Fruit fly (Drosophila melanogaster) whole organism, embryonic: ENCODE results near the gene Desi.

Experiments
- ATbp ChIP-seq: fragments of 200-800 bp; sonication (Bioruptor generic); optimal IDR thresholded peaks from 2 replicates; lab custom pipeline; 2017; ENCODE audit warnings: missing biosample characterization, mild to moderate bottlenecking, missing genetic modification characterization, missing genetic modification reagents
- CG11398 ChIP-seq: fragments of 200-800 bp; sonication (Bioruptor generic); optimal IDR thresholded peaks from 2 replicates; lab custom pipeline; 2016; ENCODE audit warnings: missing biosample characterization, missing genetic modification characterization
- CG11560 ChIP-seq: fragments of 200-800 bp; sonication (Bioruptor generic); IDR thresholded peaks from 3 replicates; pipeline ENCODE4 v1.3.6; 2022; ENCODE audit warnings: missing biosample characterization, missing genetic modification characterization
- CG12659 ChIP-seq: fragments of 200-800 bp; sonication (Bioruptor generic); optimal IDR thresholded peaks from 3 replicates; lab custom pipeline; 2017; ENCODE audit warnings: mild to moderate bottlenecking, missing biosample characterization, missing genetic modification reagents, missing genetic modification characterization
- CG13287 ChIP-seq: fragments of 200-800 bp; sonication (Bioruptor generic); IDR thresholded peaks from 2 replicates; pipeline ENCODE4 v1.3.6; 2022; ENCODE audit warnings: missing biosample characterization, missing genetic modification characterization; ENCODE audit not compliant: partially characterized antibody
- CG13296 ChIP-seq: fragments of 200-800 bp; sonication (Bioruptor generic); optimal IDR thresholded peaks from 3 replicates; lab custom pipeline; 2018; ENCODE audit warnings: missing biosample characterization, mild to moderate bottlenecking, missing genetic modification characterization
- CG15514 ChIP-seq: fragments of 200-800 bp; sonication (Bioruptor generic); optimal IDR thresholded peaks from 3 replicates; lab custom pipeline; 2017; ENCODE audit warnings: missing biosample characterization, missing genetic modification characterization, mild to moderate bottlenecking, moderate library complexity, missing genetic modification reagents
- CG2120 ChIP-seq: fragments of 200-800 bp; sonication (Bioruptor generic); optimal IDR thresholded peaks from 3 replicates; lab custom pipeline; 2016; ENCODE audit warnings: missing biosample characterization, missing genetic modification characterization
- CG2129 ChIP-seq: fragments of 200-800 bp; sonication (Bioruptor generic); IDR thresholded peaks from 2 replicates; pipeline ENCODE4 v1.3.6; 2022; ENCODE audit warnings: missing biosample characterization, missing genetic modification characterization; ENCODE audit not compliant: partially characterized antibody
- CG30431 ChIP-seq: fragments of 200-800 bp; sonication (Bioruptor generic); optimal IDR thresholded peaks from 2 replicates; lab custom pipeline; 2017; ENCODE audit warnings: missing biosample characterization, missing genetic modification characterization
- CG31365 ChIP-seq: fragments of 200-800 bp; sonication (Bioruptor generic); optimal IDR thresholded peaks from 2 replicates; lab custom pipeline; 2018; ENCODE audit warnings: missing biosample characterization, mild to moderate bottlenecking, missing genetic modification characterization
- CG4360 ChIP-seq: fragments of 200-800 bp; sonication (Bioruptor generic); IDR thresholded peaks from 2 replicates; pipeline ENCODE4 v1.3.6; 2022; ENCODE audit warnings: missing biosample characterization, missing genetic modification characterization
- CG6689 ChIP-seq: fragments of 200-800 bp; sonication (Bioruptor generic); IDR thresholded peaks from 2 replicates; pipeline ENCODE4 v1.3.6; 2022; ENCODE audit warnings: missing biosample characterization, missing genetic modification characterization
- CG9215 ChIP-seq: fragments of 200-800 bp; sonication (Bioruptor generic); IDR thresholded peaks from 2 replicates; pipeline ENCODE4 v1.3.6; 2022; ENCODE audit warnings: missing biosample characterization, missing genetic modification characterization
- CG9817 ChIP-seq: fragments of 200-800 bp; sonication (Bioruptor generic); optimal IDR thresholded peaks from 2 replicates; lab custom pipeline; 2018; ENCODE audit warnings: missing biosample characterization, mild to moderate bottlenecking, missing genetic modification characterization, moderate library complexity
- CHES-1-like ChIP-seq: fragments of 200-800 bp; sonication (Bioruptor generic); optimal IDR thresholded peaks from 2 replicates; lab custom pipeline; 2016; ENCODE audit warnings: missing biosample characterization, missing genetic modification characterization
- D19A ChIP-seq: fragments of 200-800 bp; optimal IDR thresholded peaks from 3 replicates; lab custom pipeline; 2019; ENCODE audit warnings: missing biosample characterization, mild to moderate bottlenecking, missing genetic modification characterization, moderate library complexity
- Dip2 ChIP-seq: fragments of 200-800 bp; sonication (Bioruptor generic); IDR thresholded peaks from 2 replicates; pipeline ENCODE4 v1.3.6; 2022; ENCODE audit warnings: missing biosample characterization, missing genetic modification characterization
- Doc3 ChIP-seq: fragments of 200-800 bp; sonication (Bioruptor generic); IDR thresholded peaks from 3 replicates; pipeline ENCODE4 v1.3.6; 2022; ENCODE audit warnings: missing biosample characterization, missing genetic modification characterization; ENCODE audit not compliant: partially characterized antibody
- Fer2 ChIP-seq: fragments of 200-800 bp; sonication (Bioruptor generic); optimal IDR thresholded peaks from 2 replicates; lab custom pipeline; 2018; ENCODE audit warnings: missing biosample characterization, mild to moderate bottlenecking, missing genetic modification characterization, moderate library complexity
- HLH3B ChIP-seq: fragments of 200-800 bp; sonication (Bioruptor generic); IDR thresholded peaks from 2 replicates; pipeline ENCODE4 v1.3.6; 2022; ENCODE audit warnings: missing biosample characterization, missing genetic modification characterization
- Hand ChIP-seq: fragments of 200-800 bp; sonication (Bioruptor generic); optimal IDR thresholded peaks from 2 replicates; lab custom pipeline; 2017; ENCODE audit warnings: mild to moderate bottlenecking, missing biosample characterization, missing genetic modification reagents, missing genetic modification characterization
- Lhr ChIP-seq: fragments of 200-800 bp; sonication (Bioruptor generic); optimal IDR thresholded peaks from 3 replicates; lab custom pipeline; 2017; ENCODE audit warnings: mild to moderate bottlenecking, missing biosample characterization, missing genetic modification reagents, missing genetic modification characterization
- Med ChIP-seq: fragments of 200-800 bp; sonication (Bioruptor generic); peaks from one replicate; lab custom pipeline; 2016; ENCODE audit warnings: missing biosample characterization, missing genetic modification characterization, mild to moderate bottlenecking, inconsistent platforms, moderate library complexity
- Neu2 ChIP-seq: fragments of 200-800 bp; sonication (Bioruptor generic); optimal IDR thresholded peaks from 3 replicates; lab custom pipeline; 2016; ENCODE audit warnings: missing biosample characterization, missing genetic modification characterization, borderline replicate concordance
- Sry-δ ChIP-seq: fragments of 200-800 bp; sonication (Bioruptor generic); optimal IDR thresholded peaks from 2 replicates; lab custom pipeline; 2016; ENCODE audit warnings: missing biosample characterization, missing genetic modification characterization
- aop ChIP-seq: fragments of 200-800 bp; sonication (Bioruptor generic); IDR thresholded peaks from 2 replicates; pipeline ENCODE4 v1.3.6; 2022; ENCODE audit warnings: missing biosample characterization, missing genetic modification characterization
- cas ChIP-seq: fragments of 200-800 bp; sonication (Bioruptor generic); IDR thresholded peaks from 2 replicates; pipeline ENCODE4 v1.3.6; 2022; ENCODE audit warnings: missing biosample characterization, missing genetic modification characterization
- cg ChIP-seq: fragments of 200-800 bp; sonication (Bioruptor generic); optimal IDR thresholded peaks from 3 replicates; lab custom pipeline; 2019; ENCODE audit warnings: missing biosample characterization, mild to moderate bottlenecking, missing genetic modification characterization, moderate library complexity
- chif ChIP-seq, 2 experiments: fragments of 200-800 bp; sonication (Bioruptor generic); optimal IDR thresholded peaks; 3 replicates each; lab custom pipeline; 2016; ENCODE audit warnings: missing biosample characterization in 2 of 2, missing genetic modification characterization in 2 of 2
- dmrt99B ChIP-seq: fragments of 200-800 bp; sonication (Bioruptor generic); optimal IDR thresholded peaks from 2 replicates; lab custom pipeline; 2018; ENCODE audit warnings: missing biosample characterization, mild to moderate bottlenecking, missing genetic modification characterization, moderate library complexity
- dpn ChIP-seq, 2 experiments: fragments of 200-800 bp; sonication (Bioruptor generic); optimal IDR thresholded peaks; 3 replicates each; lab custom pipeline; 2016; ENCODE audit warnings: missing biosample characterization in 2 of 2, missing genetic modification characterization in 2 of 2
- gem ChIP-seq: fragments of 200-800 bp; sonication (Bioruptor generic); optimal IDR thresholded peaks from 2 replicates; lab custom pipeline; 2019; ENCODE audit warnings: missing biosample characterization, mild to moderate bottlenecking, missing genetic modification characterization, moderate library complexity
- kay ChIP-seq: fragments of 200-800 bp; sonication (Bioruptor generic); optimal IDR thresholded peaks from 2 replicates; lab custom pipeline; 2016; ENCODE audit warnings: missing biosample characterization, missing genetic modification characterization
- ken ChIP-seq: fragments of 200-800 bp; sonication (Bioruptor generic); IDR thresholded peaks from 3 replicates; pipeline ENCODE4 v1.3.6; 2022; ENCODE audit warnings: missing biosample characterization, missing genetic modification characterization
- pan ChIP-seq, 4 experiments: fragments of >200 bp in 3 of 4; fragments of 200-800 bp in 1 of 4; sonication (Bioruptor generic) in 1 of 4; optimal IDR thresholded peaks in 3 of 4; IDR thresholded peaks in 1 of 4; 2 replicates each; pipeline versions ENCODE4 v1.3.6 to Lab custom; 2017 to 2022; ENCODE audit warnings: missing biosample characterization in 2 of 4, missing genetic modification characterization in 2 of 4, mixed read lengths in 1 of 4
- sc ChIP-seq, 3 experiments: fragments of >200 bp in 2 of 3; fragments of 200-800 bp in 1 of 3; sonication (Bioruptor generic) in 1 of 3; optimal IDR thresholded peaks; 2 replicates in 2 of 3; 3 replicates in 1 of 3; lab custom pipeline; 2017; ENCODE audit warnings: mild to moderate bottlenecking in 1 of 3, missing biosample characterization in 1 of 3, missing genetic modification characterization in 1 of 3, missing genetic modification reagents in 1 of 3
- sens ChIP-seq: fragments of 200-800 bp; sonication (Bioruptor generic); peaks from one replicate; lab custom pipeline; 2016; ENCODE audit warnings: missing biosample characterization, missing genetic modification characterization
- sisA ChIP-seq: fragments of 200-800 bp; sonication (Bioruptor generic); IDR thresholded peaks from 2 replicates; pipeline ENCODE4 v1.3.6; 2022; ENCODE audit warnings: missing biosample characterization, missing genetic modification characterization
- slp2 ChIP-seq: fragments of 200-800 bp; sonication (Bioruptor generic); optimal IDR thresholded peaks from 2 replicates; lab custom pipeline; 2016; ENCODE audit warnings: missing biosample characterization, missing genetic modification characterization
- tio ChIP-seq: fragments of 200-800 bp; sonication (Bioruptor generic); optimal IDR thresholded peaks from 2 replicates; lab custom pipeline; 2017; ENCODE audit warnings: missing biosample characterization, missing genetic modification characterization, inconsistent platforms
- unc-4 ChIP-seq: fragments of 200-800 bp; sonication (Bioruptor generic); IDR thresholded peaks from 2 replicates; pipeline ENCODE4 v1.3.6; 2022; ENCODE audit warnings: missing biosample characterization, missing genetic modification characterization; ENCODE audit not compliant: partially characterized antibody
- wor ChIP-seq: fragments of 200-800 bp; sonication (Bioruptor generic); IDR thresholded peaks from 2 replicates; pipeline ENCODE4 v1.3.6; 2022; ENCODE audit warnings: missing biosample characterization, missing genetic modification characterization
- zen ChIP-seq: fragments of 200-800 bp; sonication (Bioruptor generic); optimal IDR thresholded peaks from 3 replicates; lab custom pipeline; 2018; ENCODE audit warnings: missing biosample characterization, mild to moderate bottlenecking, missing genetic modification characterization, moderate library complexity

Desi gene

dm6 chr3R:10755534-10755933, 23.8 kb upstream of the Desi start, which contains the start of gene CG14691:
CG14691 (minus strand) TSS chr3R:10755634.
- TF ChIP-seq sc (optimal IDR thresholded peaks at IDR 0.05; lab: Kevin White, UChicago) (no peak), sc (GFP tag; optimal IDR thresholded peaks at IDR 0.05; lab: Kevin White, UChicago) (no peak), tio (GFP tag; lab: Kevin White, UChicago) (no peak), zen (no peak)

- peak; percentile 62 for TF ChIP-seq Med (GFP tag; lab: Kevin White, UChicago)
- peak; percentile 8 for TF ChIP-seq gem (tag; lab: Kevin White, UChicago)
- no peak for TF ChIP-seq dpn (GFP tag; optimal IDR thresholded peaks at IDR 0.05; lab: Kevin White, UChicago)
- TF ChIP-seq Doc3 (GFP tag; lab: Robert Waterston, UW), result no peak
- TF ChIP-seq ATbp, result peak; percentile 11
- no peak for TF ChIP-seq CG9817 (tag; lab: Kevin White, UChicago)
- TF ChIP-seq Neu2 (GFP tag; lab: Kevin White, UChicago), result no peak
- TF ChIP-seq CG9215, result no peak
- no peak for TF ChIP-seq CG4360 (GFP tag; lab: Robert Waterston, UW)
- TF ChIP-seq CG15514 (GFP tag; lab: Kevin White, UChicago), result no peak
- no peak for TF ChIP-seq slp2 (GFP tag; lab: Kevin White, UChicago)
- TF ChIP-seq Sry-δ (GFP tag; lab: Kevin White, UChicago), result no peak
- TF ChIP-seq CG11398 (GFP tag; lab: Kevin White, UChicago), result no peak
- peak; percentile 55 for TF ChIP-seq sens (GFP tag; lab: Kevin White, UChicago)
- no peak for TF ChIP-seq wor (GFP tag; lab: Robert Waterston, UW)
- no peak for TF ChIP-seq ken (GFP tag; lab: Robert Waterston, UW)
- no peak for TF ChIP-seq Hand (GFP tag; lab: Kevin White, UChicago)
- TF ChIP-seq CG2120, result no peak
- peak; percentile 16 for TF ChIP-seq CG13296 (GFP tag; lab: Kevin White, UChicago)
- no peak for TF ChIP-seq cg (GFP tag; lab: Kevin White, UChicago)
- TF ChIP-seq CG13287, result no peak
Measured at dm6 chr3R:10759348-10759847, 20.0 kb upstream of the Desi start, which contains the start of gene CG31272. CG31272 (minus strand) TSS chr3R:10759398.

dm6 chr3R:10760966-10761855, 18.2 kb upstream of the Desi start, which contains the start of the genes MED7 and Cap-H2:
MED7 (minus strand) TSS chr3R:10761032.
Cap-H2 (plus strand) TSS chr3R:10761310.
- TF ChIP-seq pan (optimal IDR thresholded peaks at IDR 0.05; lab: Kevin White, UChicago), result no peak
- peak in 1 of 2 experiments; percentile 84 for TF ChIP-seq pan (GFP tag; optimal IDR thresholded peaks at IDR 0.05 in 1 of 2, IDR thresholded peaks at IDR 0.05 in 1 of 2)
- peak; percentile 81 for TF ChIP-seq Fer2 (tag; lab: Kevin White, UChicago)
- TF ChIP-seq unc-4 (GFP tag; lab: Robert Waterston, UW), result peak; percentile 98
- TF ChIP-seq kay (GFP tag; lab: Kevin White, UChicago), result peak; percentile 88
- peak; percentile 25; the same call in 1 of the 2 replicates for TF ChIP-seq Dip2
- TF ChIP-seq CG2129 (GFP tag; lab: Robert Waterston, UW), result peak; percentile 99
- TF ChIP-seq cas (GFP tag; lab: Robert Waterston, UW), result peak; percentile 65
- TF ChIP-seq CG6689 (GFP tag; lab: Robert Waterston, UW), result peak; percentile 83
- peak; percentile 52 for TF ChIP-seq CG30431 (GFP tag; lab: Kevin White, UChicago)
- TF ChIP-seq HLH3B (GFP tag; lab: Robert Waterston, UW), result peak; percentile 73
- no peak; the same call in 1 of the 2 replicates for TF ChIP-seq aop (GFP tag; lab: Robert Waterston, UW)
- TF ChIP-seq CG11560 (tag; lab: Robert Waterston, UW), result peak; percentile 49; the same call in 1 of the 3 replicates
- peak; percentile 74 to 83 for TF ChIP-seq chif (GFP tag; optimal IDR thresholded peaks at IDR 0.05; lab: Kevin White, UChicago)
- TF ChIP-seq CG31365 (tag; lab: Kevin White, UChicago), result no peak
- peak; percentile 74 for TF ChIP-seq CHES-1-like
- TF ChIP-seq CG12659 (GFP tag; lab: Kevin White, UChicago), result peak; percentile 88
- peak; percentile 57 for TF ChIP-seq Lhr (GFP tag; lab: Kevin White, UChicago)
- no peak for TF ChIP-seq dmrt99B (tag; lab: Kevin White, UChicago)
- peak; percentile 87 for TF ChIP-seq sisA (GFP tag; lab: Robert Waterston, UW)
- TF ChIP-seq D19A, result no peak
